Fruit fly (Drosophila melanogaster) whole organism, embryonic: ENCODE data around the gene CG9171.

Source experiments
- Asciz ChIP-seq: fragments of 200-800 bp; sonication (Bioruptor generic); optimal IDR thresholded peaks from 2 replicates; lab custom pipeline; 2017; ENCODE audit warnings: missing biosample characterization, mild to moderate bottlenecking, missing genetic modification characterization, missing genetic modification reagents
- BEAF-32 ChIP-seq: fragments of 200-800 bp; sonication (Bioruptor generic); optimal IDR thresholded peaks from 3 replicates; lab custom pipeline; 2017; ENCODE audit warnings: missing biosample characterization, missing genetic modification characterization, mild to moderate bottlenecking, moderate library complexity, missing genetic modification reagents
- CG10209 ChIP-seq: fragments of 200-800 bp; sonication (Bioruptor generic); optimal IDR thresholded peaks from 3 replicates; lab custom pipeline; 2017; ENCODE audit warnings: missing biosample characterization, mild to moderate bottlenecking, missing genetic modification characterization, missing genetic modification reagents
- CG10431 ChIP-seq: fragments of 200-800 bp; sonication (Bioruptor generic); optimal IDR thresholded peaks from 3 replicates; lab custom pipeline; 2018; ENCODE audit warnings: missing biosample characterization, mild to moderate bottlenecking, missing genetic modification characterization
- CG11398 ChIP-seq: fragments of 200-800 bp; sonication (Bioruptor generic); optimal IDR thresholded peaks from 2 replicates; lab custom pipeline; 2016; ENCODE audit warnings: missing biosample characterization, missing genetic modification characterization
- CG11456 ChIP-seq: fragments of 200-800 bp; sonication (Bioruptor generic); IDR thresholded peaks from 3 replicates; pipeline ENCODE4 v1.3.6; 2022; ENCODE audit warnings: missing biosample characterization, missing genetic modification characterization
- CG12104 ChIP-seq: fragments of 200-800 bp; sonication (Bioruptor generic); optimal IDR thresholded peaks from 3 replicates; lab custom pipeline; 2016; ENCODE audit warnings: missing biosample characterization, missing genetic modification characterization
- CG12155 ChIP-seq: fragments of 200-800 bp; sonication (Bioruptor generic); optimal IDR thresholded peaks from 3 replicates; lab custom pipeline; 2016; ENCODE audit warnings: missing biosample characterization, missing genetic modification characterization
- CG12236 ChIP-seq: fragments of 200-800 bp; sonication (Bioruptor generic); optimal IDR thresholded peaks from 2 replicates; lab custom pipeline; 2016; ENCODE audit warnings: missing biosample characterization, missing genetic modification characterization
- CG1233 ChIP-seq: fragments of 200-800 bp; sonication (Bioruptor generic); optimal IDR thresholded peaks from 4 replicates; lab custom pipeline; 2018; ENCODE audit warnings: missing biosample characterization, mild to moderate bottlenecking, missing genetic modification characterization
- CG12769 ChIP-seq: fragments of 200-800 bp; sonication (Bioruptor generic); optimal IDR thresholded peaks from 2 replicates; lab custom pipeline; 2019; ENCODE audit warnings: missing biosample characterization, mild to moderate bottlenecking, missing genetic modification characterization, moderate library complexity
- CG15696 ChIP-seq: fragments of 200-800 bp; sonication (Bioruptor generic); optimal IDR thresholded peaks from 2 replicates; lab custom pipeline; 2019; ENCODE audit warnings: missing biosample characterization, mild to moderate bottlenecking, missing genetic modification characterization, moderate library complexity
- CG17912 ChIP-seq: fragments of 200-800 bp; sonication (Bioruptor generic); optimal IDR thresholded peaks from 2 replicates; lab custom pipeline; 2018; ENCODE audit warnings: missing biosample characterization, mild to moderate bottlenecking, missing genetic modification characterization
- CG2875 ChIP-seq: fragments of 200-800 bp; sonication (Bioruptor generic); optimal IDR thresholded peaks from 2 replicates; lab custom pipeline; 2017; ENCODE audit warnings: missing biosample characterization, mild to moderate bottlenecking, missing genetic modification characterization, missing genetic modification reagents
- CG31388 ChIP-seq: fragments of 200-800 bp; sonication (Bioruptor generic); optimal IDR thresholded peaks from 2 replicates; lab custom pipeline; 2016; ENCODE audit warnings: missing biosample characterization, missing genetic modification characterization
- CG3407 ChIP-seq: fragments of 200-800 bp; sonication (Bioruptor generic); optimal IDR thresholded peaks from 2 replicates; lab custom pipeline; 2018; ENCODE audit warnings: missing biosample characterization, mild to moderate bottlenecking, missing genetic modification characterization
- CG3838 ChIP-seq: fragments of 200-800 bp; sonication (Bioruptor generic); optimal IDR thresholded peaks from 3 replicates; lab custom pipeline; 2016; ENCODE audit warnings: missing biosample characterization, missing genetic modification characterization
- CG4707 ChIP-seq: fragments of 200-800 bp; sonication (Bioruptor generic); optimal IDR thresholded peaks from 2 replicates; lab custom pipeline; 2018; ENCODE audit warnings: missing biosample characterization, mild to moderate bottlenecking, missing genetic modification characterization, moderate library complexity
- CG5245 ChIP-seq: fragments of 200-800 bp; sonication (Bioruptor generic); optimal IDR thresholded peaks from 3 replicates; lab custom pipeline; 2016; ENCODE audit warnings: missing biosample characterization, missing genetic modification characterization
- CG6175 ChIP-seq: fragments of 200-800 bp; sonication (Bioruptor generic); IDR thresholded peaks from 3 replicates; pipeline ENCODE4 v1.3.6; 2022; ENCODE audit warnings: missing biosample characterization, missing genetic modification characterization
- CG6683 ChIP-seq: fragments of 200-800 bp; sonication (Bioruptor generic); optimal IDR thresholded peaks from 2 replicates; lab custom pipeline; 2017; ENCODE audit warnings: missing biosample characterization, mild to moderate bottlenecking, missing genetic modification characterization, missing genetic modification reagents
- CG6765 ChIP-seq: fragments of 200-800 bp; sonication (Bioruptor generic); optimal IDR thresholded peaks from 3 replicates; lab custom pipeline; 2017; ENCODE audit warnings: missing biosample characterization, mild to moderate bottlenecking, missing genetic modification characterization
- CG6813 ChIP-seq: fragments of 200-800 bp; sonication (Bioruptor generic); optimal IDR thresholded peaks from 2 replicates; lab custom pipeline; 2017; ENCODE audit warnings: missing biosample characterization, missing genetic modification characterization, mild to moderate bottlenecking, moderate library complexity, missing genetic modification reagents
- CoRest ChIP-seq: fragments of 200-800 bp; sonication (Bioruptor generic); optimal IDR thresholded peaks from 3 replicates; lab custom pipeline; 2018; ENCODE audit warnings: missing biosample characterization, mild to moderate bottlenecking, missing genetic modification characterization, moderate library complexity
- Dek ChIP-seq: fragments of 200-800 bp; sonication (Bioruptor generic); optimal IDR thresholded peaks from 3 replicates; lab custom pipeline; 2019; ENCODE audit warnings: missing biosample characterization, mild to moderate bottlenecking, missing genetic modification characterization, moderate library complexity
- Ets65A ChIP-seq: fragments of 200-800 bp; sonication (Bioruptor generic); peaks from one replicate; lab custom pipeline; 2016; ENCODE audit warnings: missing biosample characterization, missing genetic modification characterization
- Fer1 ChIP-seq: fragments of 200-800 bp; sonication (Bioruptor generic); optimal IDR thresholded peaks from 2 replicates; lab custom pipeline; 2017; ENCODE audit warnings: missing biosample characterization, mild to moderate bottlenecking, missing genetic modification characterization
- Gug ChIP-seq: fragments of 200-800 bp; sonication (Bioruptor generic); IDR thresholded peaks from 4 replicates; pipeline ENCODE4 v1.3.6; 2022; ENCODE audit warnings: missing biosample characterization, missing genetic modification characterization
- Hr39 ChIP-seq: fragments of >200 bp; optimal IDR thresholded peaks from 2 replicates; lab custom pipeline; 2017
- MESR4 ChIP-seq: fragments of 200-800 bp; sonication (Bioruptor generic); optimal IDR thresholded peaks from 2 replicates; lab custom pipeline; 2018; ENCODE audit warnings: missing biosample characterization, mild to moderate bottlenecking, missing genetic modification characterization, moderate library complexity
- MTF-1 ChIP-seq: fragments of 200-800 bp; sonication (Bioruptor generic); optimal IDR thresholded peaks from 2 replicates; lab custom pipeline; 2018; ENCODE audit warnings: missing biosample characterization, mild to moderate bottlenecking, missing genetic modification characterization, borderline replicate concordance
- Max ChIP-seq: fragments of 200-800 bp; sonication (Bioruptor generic); optimal IDR thresholded peaks from 2 replicates; lab custom pipeline; 2016; ENCODE audit warnings: missing biosample characterization, mild to moderate bottlenecking, missing genetic modification characterization
- Oaz ChIP-seq: fragments of 200-800 bp; sonication (Bioruptor generic); IDR thresholded peaks from 2 replicates; pipeline ENCODE4 v1.3.6; 2022; ENCODE audit warnings: missing biosample characterization, missing genetic modification characterization
- Poxn ChIP-seq: fragments of 200-800 bp; sonication (Bioruptor generic); IDR thresholded peaks from 2 replicates; pipeline ENCODE4 v1.3.6; 2022; ENCODE audit warnings: missing biosample characterization, missing genetic modification characterization
- Sry-δ ChIP-seq: fragments of 200-800 bp; sonication (Bioruptor generic); optimal IDR thresholded peaks from 2 replicates; lab custom pipeline; 2016; ENCODE audit warnings: missing biosample characterization, missing genetic modification characterization
- ase ChIP-seq: fragments of 200-800 bp; sonication (Bioruptor generic); IDR thresholded peaks from 3 replicates; pipeline ENCODE4 v1.3.6; 2022; ENCODE audit warnings: missing biosample characterization, missing genetic modification characterization
- chif ChIP-seq, 2 experiments: fragments of 200-800 bp; sonication (Bioruptor generic); optimal IDR thresholded peaks; 3 replicates each; lab custom pipeline; 2016; ENCODE audit warnings: missing biosample characterization in 2 of 2, missing genetic modification characterization in 2 of 2
- corto ChIP-seq: fragments of 200-800 bp; sonication (Bioruptor generic); optimal IDR thresholded peaks from 2 replicates; lab custom pipeline; 2016; ENCODE audit warnings: missing biosample characterization, mild to moderate bottlenecking, missing genetic modification characterization, moderate library complexity
- croc ChIP-seq: fragments of 200-800 bp; sonication (Bioruptor generic); conservative IDR thresholded peaks from 3 replicates; pipeline ENCODE4 v1.3.6; 2022; ENCODE audit warnings: missing biosample characterization, missing genetic modification characterization
- dimm ChIP-seq: fragments of 200-800 bp; sonication (Bioruptor generic); IDR thresholded peaks from 2 replicates; pipeline ENCODE4 v1.3.6; 2022; ENCODE audit warnings: missing biosample characterization, missing genetic modification characterization
- ems ChIP-seq: fragments of 200-800 bp; sonication (Bioruptor generic); optimal IDR thresholded peaks from 3 replicates; lab custom pipeline; 2016; ENCODE audit warnings: missing biosample characterization, missing genetic modification characterization
- gro ChIP-seq: fragments of 200-800 bp; sonication (Bioruptor generic); optimal IDR thresholded peaks from 2 replicates; lab custom pipeline; 2016; ENCODE audit warnings: missing biosample characterization, missing genetic modification characterization
- ind ChIP-seq: fragments of 200-800 bp; sonication (Bioruptor generic); optimal IDR thresholded peaks from 3 replicates; lab custom pipeline; 2016; ENCODE audit warnings: missing biosample characterization, missing genetic modification characterization
- maf-S ChIP-seq: fragments of 200-800 bp; sonication (Bioruptor generic); optimal IDR thresholded peaks from 2 replicates; lab custom pipeline; 2016; ENCODE audit warnings: missing biosample characterization, missing genetic modification characterization
- onecut ChIP-seq: fragments of 200-800 bp; sonication (Bioruptor generic); IDR thresholded peaks from 2 replicates; pipeline ENCODE4 v1.3.6; 2022; ENCODE audit warnings: missing biosample characterization, missing genetic modification characterization
- psq ChIP-seq: fragments of 200-800 bp; sonication (Bioruptor generic); optimal IDR thresholded peaks from 2 replicates; lab custom pipeline; 2017; ENCODE audit warnings: missing biosample characterization, missing genetic modification characterization
- salm ChIP-seq: fragments of 200-800 bp; sonication (Bioruptor generic); optimal IDR thresholded peaks from 2 replicates; lab custom pipeline; 2018; ENCODE audit warnings: missing biosample characterization, mild to moderate bottlenecking, missing genetic modification characterization
- scrt ChIP-seq: fragments of 200-800 bp; sonication (Bioruptor generic); optimal IDR thresholded peaks from 2 replicates; lab custom pipeline; 2018; ENCODE audit warnings: missing biosample characterization, mild to moderate bottlenecking, missing genetic modification characterization, moderate library complexity
- seq ChIP-seq: fragments of 200-800 bp; sonication (Bioruptor generic); IDR thresholded peaks from 2 replicates; pipeline ENCODE4 v1.3.6; 2022; ENCODE audit warnings: missing biosample characterization, missing genetic modification characterization
- sima ChIP-seq: fragments of 200-800 bp; sonication (Bioruptor generic); optimal IDR thresholded peaks from 2 replicates; lab custom pipeline; 2016; ENCODE audit warnings: missing biosample characterization, missing genetic modification characterization
- so ChIP-seq: fragments of 200-800 bp; sonication (Bioruptor generic); IDR thresholded peaks from 3 replicates; pipeline ENCODE4 v1.3.6; 2022; ENCODE audit warnings: missing biosample characterization, missing genetic modification characterization
- tgo ChIP-seq: fragments of 200-800 bp; sonication (Bioruptor generic); IDR thresholded peaks from 3 replicates; pipeline ENCODE4 v1.3.6; 2022; ENCODE audit warnings: missing biosample characterization, missing genetic modification characterization

The CG9171 gene

dm6 chr2L:5797977-5798376, 2.1 kb downstream of the CG9171 start (continued):
- TF ChIP-seq CG15696 (tag; lab: Kevin White, UChicago) = no peak
- TF ChIP-seq scrt (GFP tag; lab: Kevin White, UChicago) = peak; percentile 46
- peak; percentile 67 for TF ChIP-seq Dek
- peak; percentile 68 for TF ChIP-seq seq (GFP tag; lab: Robert Waterston, UW)
- TF ChIP-seq CG12769 (tag; lab: Kevin White, UChicago) = peak; percentile 89
- no peak for TF ChIP-seq CG17912 (GFP tag; lab: Kevin White, UChicago)
- no peak for TF ChIP-seq CG5245
- no peak for TF ChIP-seq psq
- no peak for TF ChIP-seq ind (GFP tag; lab: Kevin White, UChicago)
- TF ChIP-seq BEAF-32 (GFP tag; lab: Kevin White, UChicago) = no peak
- TF ChIP-seq CG4707 (GFP tag; lab: Kevin White, UChicago) = no peak
- no peak for TF ChIP-seq maf-S
- no peak for TF ChIP-seq Gug (GFP tag; lab: Robert Waterston, UW)
- TF ChIP-seq Sry-δ (GFP tag; lab: Kevin White, UChicago) = no peak
- peak; percentile 75 for TF ChIP-seq CoRest (tag; lab: Kevin White, UChicago)
- TF ChIP-seq onecut (GFP tag; lab: Robert Waterston, UW) = no peak
- TF ChIP-seq Poxn (GFP tag; lab: Robert Waterston, UW) = no peak
- peak; percentile 60 for TF ChIP-seq Fer1
- peak; percentile 5 for TF ChIP-seq ems (GFP tag; lab: Kevin White, UChicago)
- TF ChIP-seq gro (GFP tag; lab: Kevin White, UChicago) = peak; percentile 49
- no peak for TF ChIP-seq sima (GFP tag; lab: Kevin White, UChicago)
- no peak for TF ChIP-seq MESR4 (GFP tag; lab: Kevin White, UChicago)
- peak; percentile 68 for TF ChIP-seq CG1233
- TF ChIP-seq Asciz (GFP tag; lab: Kevin White, UChicago) = peak; percentile 31
- TF ChIP-seq Max (GFP tag; lab: Kevin White, UChicago) = peak; percentile 59
- TF ChIP-seq CG12104 (GFP tag; lab: Kevin White, UChicago) = peak; percentile 56
- TF ChIP-seq salm (tag; lab: Kevin White, UChicago) = peak; percentile 3
- TF ChIP-seq CG3838 (GFP tag; lab: Kevin White, UChicago) = peak; percentile 54
- peak; percentile 55 for TF ChIP-seq CG6813 (GFP tag; lab: Kevin White, UChicago)
- peak; percentile 15 for TF ChIP-seq CG31388 (GFP tag; lab: Kevin White, UChicago)
- peak; percentile 68 for TF ChIP-seq CG10209 (GFP tag; lab: Kevin White, UChicago)
- no peak for TF ChIP-seq Hr39 (lab: Kevin White, UChicago)
- TF ChIP-seq CG6683 (GFP tag; lab: Kevin White, UChicago) = peak; percentile 54
- peak; percentile 15 for TF ChIP-seq MTF-1 (GFP tag; lab: Kevin White, UChicago)
- no peak for TF ChIP-seq croc (GFP tag; lab: Robert Waterston, UW)
- peak; percentile 15 for TF ChIP-seq CG2875 (GFP tag; lab: Kevin White, UChicago)
- TF ChIP-seq CG12236 (GFP tag; lab: Kevin White, UChicago) = peak; percentile 36
- TF ChIP-seq ase = no peak
- TF ChIP-seq CG3407 (GFP tag; lab: Kevin White, UChicago) = peak; percentile 37
- TF ChIP-seq chif (GFP tag; optimal IDR thresholded peaks at IDR 0.05; lab: Kevin White, UChicago) = peak in 1 of 2 experiments; percentile 30
- TF ChIP-seq CG11398 (GFP tag; lab: Kevin White, UChicago) = no peak
- TF ChIP-seq CG6765 = peak; percentile 28
- peak; percentile 39; the same call in 1 of the 3 replicates for TF ChIP-seq so (GFP tag; lab: Robert Waterston, UW)
- TF ChIP-seq corto (GFP tag; lab: Kevin White, UChicago) = no peak
- no peak for TF ChIP-seq dimm (GFP tag; lab: Robert Waterston, UW)
- TF ChIP-seq Oaz (GFP tag; lab: Robert Waterston, UW) = no peak
- peak; percentile 15; the same call in 1 of the 3 replicates for TF ChIP-seq tgo (GFP tag; lab: Robert Waterston, UW)
- no peak for TF ChIP-seq CG10431
- TF ChIP-seq CG6175 (GFP tag; lab: Robert Waterston, UW) = no peak; the same call in 2 of the 3 replicates
- TF ChIP-seq Ets65A (GFP tag; lab: Kevin White, UChicago) = peak; percentile 71
- peak; percentile 14 for TF ChIP-seq CG12155 (GFP tag; lab: Kevin White, UChicago)
- TF ChIP-seq CG11456 (GFP tag; lab: Robert Waterston, UW) = peak; percentile 72; the same call in 2 of the 3 replicates
